Fruit fly (Drosophila melanogaster): Measurements from ENCODE around the gene mRpS31.

The mRpS31 gene

DNA sequence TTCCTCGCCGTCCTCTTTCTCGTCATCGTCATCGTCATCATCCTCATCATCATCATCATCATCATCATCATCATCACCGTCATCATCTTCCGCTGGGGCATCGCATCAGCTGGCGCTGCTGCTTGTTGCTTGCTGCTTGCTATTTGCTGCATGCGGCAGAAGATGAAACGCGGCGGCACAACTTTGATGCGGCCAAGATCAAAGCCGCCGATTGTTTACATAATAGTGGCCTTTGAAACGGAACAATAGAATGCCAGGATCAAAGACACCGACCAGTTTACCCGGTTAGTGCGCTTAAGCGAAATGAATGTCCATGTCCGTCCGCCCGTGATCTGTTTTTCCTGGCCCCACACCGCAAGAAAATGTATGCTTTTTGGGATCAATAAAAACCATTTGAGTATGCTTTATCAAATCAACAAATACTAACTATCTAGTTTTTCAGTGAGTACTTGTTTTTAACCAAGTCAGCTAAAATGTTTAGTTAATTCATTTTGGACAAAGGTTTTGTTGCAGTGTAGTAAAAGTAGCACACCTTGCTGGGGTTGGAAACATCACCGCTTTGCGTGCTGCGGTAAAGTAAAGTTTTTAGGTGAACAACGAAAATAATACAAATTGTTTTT is 16.2 kb downstream of the mRpS31 start:
- TF ChIP-seq jim (GFP tag; optimal IDR thresholded peaks at IDR 0.05), result no peak
- peak; percentile 22 for TF ChIP-seq woc (GFP tag; optimal IDR thresholded peaks at IDR 0.05)
- TF ChIP-seq fru (GFP tag; optimal IDR thresholded peaks at IDR 0.05), result peak; percentile 38
- TF ChIP-seq CG9705 (GFP tag; optimal IDR thresholded peaks at IDR 0.05), result no peak
- no peak for TF ChIP-seq Dif (GFP tag; optimal IDR thresholded peaks at IDR 0.05; ENCODE audit: partially characterized antibody)
- no peak for TF ChIP-seq Vsx2 (GFP tag; optimal IDR thresholded peaks at IDR 0.05; ENCODE audit: partially characterized antibody)
- peak; percentile 26 for TF ChIP-seq OdsH (GFP tag; optimal IDR thresholded peaks at IDR 0.05)
- no peak for TF ChIP-seq N (GFP tag; optimal IDR thresholded peaks at IDR 0.05)
- TF ChIP-seq CrebA (GFP tag; optimal IDR thresholded peaks at IDR 0.05; ENCODE audit: borderline replicate concordance), result no peak
- TF ChIP-seq dmrt93B (GFP tag; optimal IDR thresholded peaks at IDR 0.05), result no peak
- peak; percentile 2 for TF ChIP-seq Sp1 (GFP tag; optimal IDR thresholded peaks at IDR 0.05)
- no peak for TF ChIP-seq lola (GFP tag; optimal IDR thresholded peaks at IDR 0.05)
- TF ChIP-seq HLH106 (tag; optimal IDR thresholded peaks at IDR 0.05), result peak; percentile 36
- TF ChIP-seq br (GFP tag; optimal IDR thresholded peaks at IDR 0.05), result peak; percentile 21
- TF ChIP-seq Myc (optimal IDR thresholded peaks at IDR 0.05), result no peak
- no peak for TF ChIP-seq sv (GFP tag; optimal IDR thresholded peaks at IDR 0.05)
- no peak for TF ChIP-seq GATAd (GFP tag; optimal IDR thresholded peaks at IDR 0.05)
- TF ChIP-seq h (GFP tag; optimal IDR thresholded peaks at IDR 0.05), result peak; percentile 57
- peak; percentile 19 for TF ChIP-seq ey (GFP tag; optimal IDR thresholded peaks at IDR 0.05)
- TF ChIP-seq foxo (GFP tag; optimal IDR thresholded peaks at IDR 0.05), result peak in 1 of 2 experiments; percentile 51
- no peak for TF ChIP-seq Hr83 (GFP tag; optimal IDR thresholded peaks at IDR 0.05; ENCODE audit: poor library complexity, severe bottlenecking)
- TF ChIP-seq dsf (GFP tag; optimal IDR thresholded peaks at IDR 0.05; ENCODE audit: borderline replicate concordance), result no peak
- peak; percentile 25 for TF ChIP-seq rgr (GFP tag; optimal IDR thresholded peaks at IDR 0.05)
- TF ChIP-seq Jra (GFP tag; optimal IDR thresholded peaks at IDR 0.05), result no peak
- no peak for TF ChIP-seq Hr78 (GFP tag; optimal IDR thresholded peaks at IDR 0.05)
- TF ChIP-seq Hnf4 (GFP tag; optimal IDR thresholded peaks at IDR 0.05), result no peak
- TF ChIP-seq Mio (GFP tag; optimal IDR thresholded peaks at IDR 0.05), result no peak

DNA sequence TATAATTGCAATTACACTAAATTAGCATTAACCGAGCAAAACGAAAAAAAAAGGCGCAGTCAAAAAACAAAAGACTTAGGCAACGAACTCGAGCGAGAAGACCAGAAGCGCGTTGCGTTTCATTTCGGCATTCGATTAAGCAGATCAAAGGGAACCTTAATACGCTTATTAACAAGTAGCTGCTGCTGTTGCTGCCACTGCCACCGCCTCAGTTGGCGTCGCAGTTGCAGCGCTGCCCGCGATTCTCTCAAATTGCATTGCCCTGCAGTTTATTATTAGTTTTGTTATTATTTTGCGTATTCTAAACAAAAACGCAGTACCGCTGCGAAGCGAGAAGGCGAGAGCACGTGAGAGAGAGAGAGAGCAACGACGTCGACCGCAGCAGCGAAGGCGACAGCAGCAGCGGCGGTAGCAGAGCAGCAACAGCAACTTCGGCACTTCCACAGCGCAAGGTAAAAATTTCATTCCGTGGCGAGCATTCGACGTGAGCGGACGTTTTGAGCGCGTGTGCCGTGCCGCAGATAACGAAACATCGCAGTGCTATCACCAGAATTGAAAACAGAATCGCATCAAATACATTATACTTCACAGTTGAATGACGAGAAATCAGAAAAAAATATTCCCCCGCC is 18.1 kb downstream of the mRpS31 start, which contains the start of gene Notum:
Gene Notum (plus strand): TSS at position 461 of the 629 bp plus-strand sequence.
- TF ChIP-seq psq (GFP tag; optimal IDR thresholded peaks at IDR 0.05) (peak; percentile 32), Hr78 (GFP tag; optimal IDR thresholded peaks at IDR 0.05) (no peak), Hr83 (GFP tag; optimal IDR thresholded peaks at IDR 0.05; ENCODE audit: poor library complexity, severe bottlenecking) (no peak), Sp1 (GFP tag; optimal IDR thresholded peaks at IDR 0.05) (no peak), rgr (GFP tag; optimal IDR thresholded peaks at IDR 0.05) (no peak), dl (GFP tag; optimal IDR thresholded peaks at IDR 0.05; ENCODE audit: insufficient read depth in 1 of 2, partially characterized antibody in 2 of 2) (no peak), OdsH (GFP tag; optimal IDR thresholded peaks at IDR 0.05) (no peak)

DNA sequence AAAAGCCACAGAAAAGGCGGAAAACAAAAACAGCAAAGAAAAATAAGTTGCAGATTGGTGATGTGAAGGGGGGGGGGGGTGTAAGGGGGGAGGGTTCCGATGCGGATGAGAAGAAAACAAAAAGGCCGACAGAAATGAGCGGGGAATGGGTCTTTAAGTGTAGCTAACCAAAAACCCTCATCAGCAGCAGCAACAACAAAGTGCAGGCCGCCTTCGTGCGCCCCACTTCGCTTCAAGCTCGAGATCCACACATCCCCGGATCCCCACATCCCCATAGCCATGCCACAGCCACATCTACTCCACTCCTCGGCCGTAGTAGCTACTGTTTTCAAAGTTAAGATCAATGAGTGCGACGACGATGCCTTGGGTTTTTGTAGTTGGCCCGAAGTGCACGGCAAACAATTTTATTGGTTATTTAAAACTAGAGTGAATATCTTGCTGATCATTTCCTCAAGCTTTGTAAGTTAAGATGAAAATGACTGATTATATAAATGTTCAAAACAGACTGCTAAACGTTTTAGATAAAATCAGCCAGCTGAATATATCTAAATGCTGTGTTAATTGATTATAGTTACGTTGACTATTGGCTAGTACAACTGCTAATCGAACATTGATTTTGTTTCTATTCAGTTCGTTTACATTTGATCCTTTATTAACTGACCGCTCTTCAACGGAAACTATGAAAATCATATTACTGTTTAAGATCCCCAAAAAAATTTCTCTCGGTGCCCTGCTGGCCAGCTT is 19.5 kb downstream of the mRpS31 start:
- peak; percentile 59 for TF ChIP-seq dmrt93B (GFP tag; optimal IDR thresholded peaks at IDR 0.05)
- peak; percentile 70 for TF ChIP-seq Sp1 (GFP tag; optimal IDR thresholded peaks at IDR 0.05)
- TF ChIP-seq CrebA (GFP tag; optimal IDR thresholded peaks at IDR 0.05; ENCODE audit: borderline replicate concordance), result no peak
- no peak for TF ChIP-seq dl (GFP tag; optimal IDR thresholded peaks at IDR 0.05; ENCODE audit: insufficient read depth in 1 of 2, partially characterized antibody in 2 of 2)
- TF ChIP-seq GATAd (GFP tag; optimal IDR thresholded peaks at IDR 0.05), result no peak
- peak; percentile 71 for TF ChIP-seq woc (GFP tag; optimal IDR thresholded peaks at IDR 0.05)
- TF ChIP-seq Hr83 (GFP tag; optimal IDR thresholded peaks at IDR 0.05; ENCODE audit: poor library complexity, severe bottlenecking), result no peak
- peak; percentile 65 for TF ChIP-seq h (GFP tag; optimal IDR thresholded peaks at IDR 0.05)
- no peak for TF ChIP-seq Mio (GFP tag; optimal IDR thresholded peaks at IDR 0.05)
- no peak for TF ChIP-seq brk (GFP tag; optimal IDR thresholded peaks at IDR 0.05)
- peak; percentile 41 for TF ChIP-seq tai (GFP tag; optimal IDR thresholded peaks at IDR 0.05)
- TF ChIP-seq CG32264 (GFP tag; optimal IDR thresholded peaks at IDR 0.05), result peak; percentile 6
- TF ChIP-seq br (GFP tag; optimal IDR thresholded peaks at IDR 0.05), result peak; percentile 62
- peak; percentile 27 for TF ChIP-seq Hnf4 (GFP tag; optimal IDR thresholded peaks at IDR 0.05)
- TF ChIP-seq psq (GFP tag; optimal IDR thresholded peaks at IDR 0.05), result peak; percentile 69
- peak; percentile 38 for TF ChIP-seq rgr (GFP tag; optimal IDR thresholded peaks at IDR 0.05)
- no peak for TF ChIP-seq sage (GFP tag; optimal IDR thresholded peaks at IDR 0.05)
- TF ChIP-seq sv (GFP tag; optimal IDR thresholded peaks at IDR 0.05), result no peak
- TF ChIP-seq HLH106 (tag; optimal IDR thresholded peaks at IDR 0.05), result peak; percentile 61
- peak; percentile 11 for TF ChIP-seq Dfd (GFP tag; optimal IDR thresholded peaks at IDR 0.05)
- TF ChIP-seq Myc (optimal IDR thresholded peaks at IDR 0.05), result no peak
- TF ChIP-seq N (GFP tag; optimal IDR thresholded peaks at IDR 0.05), result no peak
- TF ChIP-seq usp (GFP tag; optimal IDR thresholded peaks at IDR 0.05), result no peak
- TF ChIP-seq OdsH (GFP tag; optimal IDR thresholded peaks at IDR 0.05), result peak; percentile 62
- peak; percentile 66 for TF ChIP-seq ey (GFP tag; optimal IDR thresholded peaks at IDR 0.05)
- TF ChIP-seq jim (GFP tag; optimal IDR thresholded peaks at IDR 0.05), result no peak
- no peak for TF ChIP-seq pan (optimal IDR thresholded peaks at IDR 0.05)
- TF ChIP-seq CG9705 (GFP tag; optimal IDR thresholded peaks at IDR 0.05), result peak; percentile 47
- no peak for TF ChIP-seq lola (GFP tag; optimal IDR thresholded peaks at IDR 0.05)
- peak in 1 of 2 experiments; percentile 69 for TF ChIP-seq foxo (GFP tag; optimal IDR thresholded peaks at IDR 0.05)
- TF ChIP-seq Hr78 (GFP tag; optimal IDR thresholded peaks at IDR 0.05), result no peak
- TF ChIP-seq fru (GFP tag; optimal IDR thresholded peaks at IDR 0.05), result peak; percentile 72
- no peak for TF ChIP-seq Vsx2 (GFP tag; optimal IDR thresholded peaks at IDR 0.05; ENCODE audit: partially characterized antibody)
- TF ChIP-seq Dif (GFP tag; optimal IDR thresholded peaks at IDR 0.05; ENCODE audit: partially characterized antibody), result no peak
- no peak for TF ChIP-seq Rel (GFP tag; optimal IDR thresholded peaks at IDR 0.05)
- TF ChIP-seq Rel (tag; optimal IDR thresholded peaks at IDR 0.05), result no peak

All from whole organism, wandering third instar larva.